Worm (Caenorhabditis elegans): Measurements from ENCODE around the gene F09G8.5.

F09G8.5 gene

DNA sequence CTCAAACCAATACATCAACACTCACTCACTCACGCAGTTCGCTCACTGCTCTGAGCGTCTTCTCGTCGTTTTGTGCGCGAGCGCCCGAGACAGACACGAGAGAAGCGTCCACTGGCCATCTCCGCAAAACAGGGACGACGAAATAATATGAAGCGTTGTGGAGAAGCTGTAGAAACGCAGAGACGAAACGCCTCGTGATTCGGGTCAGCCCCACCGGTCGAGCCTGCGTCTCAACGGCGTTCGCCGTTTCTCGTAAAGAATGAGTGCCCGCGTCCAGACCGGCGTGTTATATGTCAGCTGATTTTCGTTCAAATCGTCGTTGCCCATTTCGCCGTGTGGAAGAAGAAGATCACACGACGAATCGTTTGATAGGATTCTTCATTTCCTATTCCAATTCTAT, 27.3 kb upstream of the F09G8.5 start, which contains the start of gene fbxl-1 (continued):
- peak; percentile 79; the same call in 1 of the 2 replicates for TF ChIP-seq hmg-1.2 (GFP tag; IDR thresholded peaks at IDR 0.05)
- TF ChIP-seq ztf-25 (GFP tag; IDR thresholded peaks at IDR 0.05), result no peak
- no peak for TF ChIP-seq him-1 (tag; optimal IDR thresholded peaks at IDR 0.05)
- no peak for TF ChIP-seq snpc-1.1 (tag; optimal IDR thresholded peaks at IDR 0.05; ENCODE audit: insufficient read depth)
- TF ChIP-seq mes-4 (tag; optimal IDR thresholded peaks at IDR 0.05), result no peak
- TF ChIP-seq aptf-2 (GFP tag; conservative IDR thresholded peaks at IDR 0.05), result no peak
- no peak; the same call in 1 of the 2 replicates for TF ChIP-seq let-526 (GFP tag; IDR thresholded peaks at IDR 0.05)
- peak; percentile 79; the same call in 1 of the 2 replicates for TF ChIP-seq nfyb-1 (GFP tag; IDR thresholded peaks at IDR 0.05)
- TF ChIP-seq ZK185.1 (tag; optimal IDR thresholded peaks at IDR 0.05; ENCODE audit: poor library complexity, severe bottlenecking), result peak; percentile 41
- peak; percentile 61 for TF ChIP-seq ceh-27 (GFP tag; optimal IDR thresholded peaks at IDR 0.05)
- peak; percentile 42; the same call in 1 of the 2 replicates for TF ChIP-seq rcor-1 (GFP tag; IDR thresholded peaks at IDR 0.05)
- TF ChIP-seq B0261.1 (tag; optimal IDR thresholded peaks at IDR 0.05), result no peak
- peak; percentile 65 for TF ChIP-seq athp-1 (tag; optimal IDR thresholded peaks at IDR 0.05)
- TF ChIP-seq madf-6 (GFP tag; IDR thresholded peaks at IDR 0.05), result peak; percentile 27; the same call in 1 of the 2 replicates
- TF ChIP-seq F22D6.2 (tag; optimal IDR thresholded peaks at IDR 0.05), result peak; percentile 29
- TF ChIP-seq snpc-4 (GFP tag; optimal IDR thresholded peaks at IDR 0.05), result no peak
- peak; percentile 19 to 56 (median 26) for TF ChIP-seq snpc-4 (tag; optimal IDR thresholded peaks at IDR 0.05)
- TF ChIP-seq Y53G8AR.9 (GFP tag; conservative IDR thresholded peaks at IDR 0.05), result no peak
- no peak for TF ChIP-seq hlh-26 (GFP tag; conservative IDR thresholded peaks at IDR 0.05)
- TF ChIP-seq ekl-4 (GFP tag; IDR thresholded peaks at IDR 0.05), result peak; percentile 49; the same call in 1 of the 2 replicates
- TF ChIP-seq F55B11.4 (tag; optimal IDR thresholded peaks at IDR 0.05; ENCODE audit: borderline replicate concordance, insufficient read depth), result no peak
- TF ChIP-seq ama-1 (optimal IDR thresholded peaks at IDR 0.05), result no peak
- TF ChIP-seq ama-1 (GFP tag; optimal IDR thresholded peaks at IDR 0.05), result no peak
- no peak for TF ChIP-seq zim-3 (tag; optimal IDR thresholded peaks at IDR 0.05)
- TF ChIP-seq C06A6.2 (GFP tag; conservative IDR thresholded peaks at IDR 0.05), result peak; percentile 53; the same call in 1 of the 2 replicates
- no peak for TF ChIP-seq D2030.7 (GFP tag; IDR thresholded peaks at IDR 0.05)
- peak; percentile 76 for TF ChIP-seq attf-3 (GFP tag; conservative IDR thresholded peaks at IDR 0.05)
- TF ChIP-seq nhr-27 (tag; optimal IDR thresholded peaks at IDR 0.05), result no peak
- peak; percentile 68; the same call in 1 of the 2 replicates for TF ChIP-seq lin-26 (GFP tag; IDR thresholded peaks at IDR 0.05)
- peak; percentile 63 for TF ChIP-seq lin-40 (tag; optimal IDR thresholded peaks at IDR 0.05)
- TF ChIP-seq F57A8.1 (GFP tag; optimal IDR thresholded peaks at IDR 0.05), result no peak
- no peak for TF ChIP-seq lin-35 (GFP tag; optimal IDR thresholded peaks at IDR 0.05)
- TF ChIP-seq fkh-3 (tag; optimal IDR thresholded peaks at IDR 0.05), result no peak
- no peak for TF ChIP-seq T26A5.8 (tag; optimal IDR thresholded peaks at IDR 0.05)
- TF ChIP-seq tlf-1 (GFP tag; optimal IDR thresholded peaks at IDR 0.05), result peak; percentile 25
- TF ChIP-seq B0019.2 (GFP tag; conservative IDR thresholded peaks at IDR 0.05), result no peak
- TF ChIP-seq sptf-2 (GFP tag; optimal IDR thresholded peaks at IDR 0.05), result no peak
- peak; percentile 47 for TF ChIP-seq nhr-90 (tag; optimal IDR thresholded peaks at IDR 0.05)
- no peak for TF ChIP-seq C17E4.6 (GFP tag; IDR thresholded peaks at IDR 0.05)
- peak; percentile 34 for TF ChIP-seq ztf-26 (tag; optimal IDR thresholded peaks at IDR 0.05)
- TF ChIP-seq efl-1 (GFP tag; optimal IDR thresholded peaks at IDR 0.05), result no peak
- TF ChIP-seq akir-1 (GFP tag; optimal IDR thresholded peaks at IDR 0.05), result no peak
- no peak for TF ChIP-seq snpc-3.4 (tag; optimal IDR thresholded peaks at IDR 0.05)
- peak; percentile 77; the same call in 1 of the 2 replicates for TF ChIP-seq K11D2.4 (GFP tag; IDR thresholded peaks at IDR 0.05)
- peak; percentile 37 for TF ChIP-seq gei-17 (GFP tag; optimal IDR thresholded peaks at IDR 0.05)
- TF ChIP-seq mxl-1 (tag; optimal IDR thresholded peaks at IDR 0.05), result no peak
- no peak for TF ChIP-seq F52B5.7 (tag; optimal IDR thresholded peaks at IDR 0.05)
- TF ChIP-seq egl-18 (GFP tag; IDR thresholded peaks at IDR 0.05), result no peak
- no peak; the same call in none of the 2 replicates for TF ChIP-seq B0336.3 (GFP tag; IDR thresholded peaks at IDR 0.05)
